Fruit fly (Drosophila melanogaster) whole organism, embryonic: ENCODE results near the gene CG18766.

Experiments
- Aef1 ChIP-seq: fragments of 200-800 bp; sonication (Bioruptor generic); IDR thresholded peaks from 3 replicates; pipeline ENCODE4 v1.3.6; 2022; ENCODE audit warnings: missing biosample characterization, missing genetic modification characterization
- B-H2 ChIP-seq: fragments of 200-800 bp; sonication (Bioruptor generic); optimal IDR thresholded peaks from 2 replicates; lab custom pipeline; 2018; ENCODE audit warnings: missing biosample characterization, mild to moderate bottlenecking, missing genetic modification characterization
- Bgb ChIP-seq: fragments of 200-800 bp; sonication (Bioruptor generic); IDR thresholded peaks from 2 replicates; pipeline ENCODE4 v1.3.6; 2022; ENCODE audit warnings: missing biosample characterization, missing genetic modification characterization; ENCODE audit not compliant: partially characterized antibody
- CG10366 ChIP-seq: fragments of 200-800 bp; sonication (Bioruptor generic); IDR thresholded peaks from 2 replicates; pipeline ENCODE4 v1.3.6; 2022; ENCODE audit warnings: missing biosample characterization, missing genetic modification characterization
- CG10959 ChIP-seq: fragments of 200-800 bp; sonication (Bioruptor generic); IDR thresholded peaks from 2 replicates; pipeline ENCODE4 v1.3.6; 2022; ENCODE audit warnings: missing biosample characterization, missing genetic modification characterization
- CG11723 ChIP-seq: fragments of 200-800 bp; sonication (Bioruptor generic); optimal IDR thresholded peaks from 2 replicates; lab custom pipeline; 2017; ENCODE audit warnings: missing biosample characterization, mild to moderate bottlenecking, missing genetic modification characterization
- CG13894 ChIP-seq: fragments of 200-800 bp; sonication (Bioruptor generic); optimal IDR thresholded peaks from 3 replicates; lab custom pipeline; 2018; ENCODE audit warnings: missing biosample characterization, mild to moderate bottlenecking, missing genetic modification characterization, moderate library complexity
- CG14710 ChIP-seq: fragments of 200-800 bp; sonication (Bioruptor generic); optimal IDR thresholded peaks from 3 replicates; lab custom pipeline; 2019; ENCODE audit warnings: missing biosample characterization, mild to moderate bottlenecking, missing genetic modification characterization, moderate library complexity
- CG15514 ChIP-seq: fragments of 200-800 bp; sonication (Bioruptor generic); optimal IDR thresholded peaks from 3 replicates; lab custom pipeline; 2017; ENCODE audit warnings: missing biosample characterization, missing genetic modification characterization, mild to moderate bottlenecking, moderate library complexity, missing genetic modification reagents
- CG2116 ChIP-seq: fragments of 200-800 bp; sonication (Bioruptor generic); optimal IDR thresholded peaks from 3 replicates; lab custom pipeline; 2018; ENCODE audit warnings: missing biosample characterization, mild to moderate bottlenecking, missing genetic modification characterization
- CG2120 ChIP-seq: fragments of 200-800 bp; sonication (Bioruptor generic); optimal IDR thresholded peaks from 3 replicates; lab custom pipeline; 2016; ENCODE audit warnings: missing biosample characterization, missing genetic modification characterization
- CG2875 ChIP-seq: fragments of 200-800 bp; sonication (Bioruptor generic); optimal IDR thresholded peaks from 2 replicates; lab custom pipeline; 2017; ENCODE audit warnings: missing biosample characterization, mild to moderate bottlenecking, missing genetic modification characterization, missing genetic modification reagents
- CG34422 ChIP-seq: fragments of 200-800 bp; sonication (Bioruptor generic); IDR thresholded peaks from 3 replicates; pipeline ENCODE4 v1.3.6; 2022; ENCODE audit warnings: missing biosample characterization, missing genetic modification characterization
- CG3838 ChIP-seq: fragments of 200-800 bp; sonication (Bioruptor generic); optimal IDR thresholded peaks from 3 replicates; lab custom pipeline; 2016; ENCODE audit warnings: missing biosample characterization, missing genetic modification characterization
- CG3995 ChIP-seq: fragments of 200-800 bp; sonication (Bioruptor generic); optimal IDR thresholded peaks from 3 replicates; lab custom pipeline; 2016; ENCODE audit warnings: missing biosample characterization, missing genetic modification characterization
- CG7963 ChIP-seq: fragments of 200-800 bp; sonication (Bioruptor generic); IDR thresholded peaks from 3 replicates; pipeline ENCODE4 v1.3.6; 2022; ENCODE audit warnings: missing biosample characterization, missing genetic modification characterization; ENCODE audit not compliant: partially characterized antibody
- CG8478 ChIP-seq: fragments of >200 bp; optimal IDR thresholded peaks from 2 replicates; lab custom pipeline; 2018
- CG9797 ChIP-seq: fragments of 200-800 bp; sonication (Bioruptor generic); optimal IDR thresholded peaks from 3 replicates; lab custom pipeline; 2018; ENCODE audit warnings: missing biosample characterization, mild to moderate bottlenecking, missing genetic modification characterization
- Dll ChIP-seq: fragments of 200-800 bp; sonication (Bioruptor generic); IDR thresholded peaks from 4 replicates; pipeline ENCODE4 v1.3.6; 2022; ENCODE audit warnings: missing biosample characterization, missing genetic modification characterization; ENCODE audit not compliant: partially characterized antibody
- Dp ChIP-seq: fragments of 200-800 bp; sonication (Bioruptor generic); optimal IDR thresholded peaks from 2 replicates; lab custom pipeline; 2018; ENCODE audit warnings: missing biosample characterization, mild to moderate bottlenecking, missing genetic modification characterization, moderate library complexity
- Ets65A ChIP-seq: fragments of 200-800 bp; sonication (Bioruptor generic); peaks from one replicate; lab custom pipeline; 2016; ENCODE audit warnings: missing biosample characterization, missing genetic modification characterization
- HLH4C ChIP-seq: fragments of 200-800 bp; sonication (Bioruptor generic); IDR thresholded peaks from 3 replicates; pipeline ENCODE4 v1.3.6; 2022; ENCODE audit warnings: missing biosample characterization, missing genetic modification characterization; ENCODE audit not compliant: partially characterized antibody
- Hmx ChIP-seq: fragments of 200-800 bp; sonication (Bioruptor generic); optimal IDR thresholded peaks from 2 replicates; lab custom pipeline; 2016; ENCODE audit warnings: missing biosample characterization, missing genetic modification characterization
- MBD-R2 ChIP-seq: fragments of 200-800 bp; sonication (Bioruptor generic); IDR thresholded peaks from 2 replicates; pipeline ENCODE4 v1.3.6; 2022; ENCODE audit warnings: missing biosample characterization, missing genetic modification characterization
- MESR4 ChIP-seq: fragments of 200-800 bp; sonication (Bioruptor generic); optimal IDR thresholded peaks from 2 replicates; lab custom pipeline; 2018; ENCODE audit warnings: missing biosample characterization, mild to moderate bottlenecking, missing genetic modification characterization, moderate library complexity
- Med ChIP-seq: fragments of 200-800 bp; sonication (Bioruptor generic); peaks from one replicate; lab custom pipeline; 2016; ENCODE audit warnings: missing biosample characterization, missing genetic modification characterization, mild to moderate bottlenecking, inconsistent platforms, moderate library complexity
- Opbp ChIP-seq: fragments of 200-800 bp; sonication (Bioruptor generic); IDR thresholded peaks from 3 replicates; pipeline ENCODE4 v1.3.6; 2022; ENCODE audit warnings: missing biosample characterization, missing genetic modification characterization; ENCODE audit not compliant: partially characterized antibody
- Sry-δ ChIP-seq: fragments of 200-800 bp; sonication (Bioruptor generic); optimal IDR thresholded peaks from 2 replicates; lab custom pipeline; 2016; ENCODE audit warnings: missing biosample characterization, missing genetic modification characterization
- YL-1 ChIP-seq: fragments of 200-800 bp; sonication (Bioruptor generic); optimal IDR thresholded peaks from 3 replicates; lab custom pipeline; 2017; ENCODE audit warnings: missing biosample characterization, mild to moderate bottlenecking, missing genetic modification characterization
- amos ChIP-seq: fragments of 200-800 bp; sonication (Bioruptor generic); IDR thresholded peaks from 2 replicates; pipeline ENCODE4 v1.3.6; 2022; ENCODE audit warnings: missing biosample characterization, missing genetic modification characterization; ENCODE audit not compliant: partially characterized antibody
- ato ChIP-seq: fragments of 200-800 bp; sonication (Bioruptor generic); IDR thresholded peaks from 2 replicates; pipeline ENCODE4 v1.3.6; 2022; ENCODE audit warnings: missing biosample characterization, missing genetic modification characterization; ENCODE audit not compliant: partially characterized antibody
- dm ChIP-seq: fragments of 200-800 bp; sonication (Bioruptor generic); optimal IDR thresholded peaks from 3 replicates; lab custom pipeline; 2016; ENCODE audit warnings: missing biosample characterization, missing genetic modification characterization
- exex ChIP-seq: fragments of 200-800 bp; sonication (Bioruptor generic); optimal IDR thresholded peaks from 4 replicates; lab custom pipeline; 2018; ENCODE audit warnings: missing biosample characterization, mild to moderate bottlenecking, missing genetic modification characterization, moderate library complexity
- hbn ChIP-seq: fragments of 200-800 bp; sonication (Bioruptor generic); IDR thresholded peaks from 2 replicates; pipeline ENCODE4 v1.3.6; 2022; ENCODE audit warnings: missing biosample characterization, missing genetic modification characterization; ENCODE audit not compliant: partially characterized antibody
- pb ChIP-seq: fragments of 200-800 bp; sonication (Bioruptor generic); optimal IDR thresholded peaks from 3 replicates; lab custom pipeline; 2016; ENCODE audit warnings: missing biosample characterization, missing genetic modification characterization
- pzg ChIP-seq: fragments of 200-800 bp; sonication (Bioruptor generic); optimal IDR thresholded peaks from 3 replicates; lab custom pipeline; 2018; ENCODE audit warnings: missing biosample characterization, mild to moderate bottlenecking, missing genetic modification characterization, moderate library complexity
- rib ChIP-seq: fragments of 200-800 bp; sonication (Bioruptor generic); IDR thresholded peaks from 2 replicates; pipeline ENCODE4 v1.3.6; 2022; ENCODE audit warnings: missing biosample characterization, missing genetic modification characterization
- row ChIP-seq: fragments of 200-800 bp; sonication (Bioruptor generic); IDR thresholded peaks from 3 replicates; pipeline ENCODE4 v1.3.6; 2022; ENCODE audit warnings: missing biosample characterization, missing genetic modification characterization
- sens ChIP-seq: fragments of 200-800 bp; sonication (Bioruptor generic); peaks from one replicate; lab custom pipeline; 2016; ENCODE audit warnings: missing biosample characterization, missing genetic modification characterization
- sna ChIP-seq: fragments of 200-800 bp; sonication (Bioruptor generic); IDR thresholded peaks from 2 replicates; pipeline ENCODE4 v1.3.6; 2022; ENCODE audit warnings: missing biosample characterization, missing genetic modification characterization; ENCODE audit not compliant: partially characterized antibody
- stwl ChIP-seq: fragments of 200-800 bp; sonication (Bioruptor generic); optimal IDR thresholded peaks from 3 replicates; lab custom pipeline; 2018; ENCODE audit warnings: missing biosample characterization, mild to moderate bottlenecking, missing genetic modification characterization, moderate library complexity
- tna ChIP-seq: fragments of 200-800 bp; sonication (Bioruptor generic); IDR thresholded peaks from 2 replicates; pipeline ENCODE4 v1.3.6; 2022; ENCODE audit warnings: missing biosample characterization, missing genetic modification characterization; ENCODE audit not compliant: partially characterized antibody
- unc-4 ChIP-seq: fragments of 200-800 bp; sonication (Bioruptor generic); IDR thresholded peaks from 2 replicates; pipeline ENCODE4 v1.3.6; 2022; ENCODE audit warnings: missing biosample characterization, missing genetic modification characterization; ENCODE audit not compliant: partially characterized antibody
- vnd ChIP-seq: fragments of 200-800 bp; sonication (Bioruptor generic); IDR thresholded peaks from 3 replicates; pipeline ENCODE4 v1.3.6; 2022; ENCODE audit warnings: missing biosample characterization, missing genetic modification characterization; ENCODE audit not compliant: partially characterized antibody

CG18766 gene

dm6 chr3R:27288202-27289135 lies 43.4 kb upstream of the CG18766 start, which contains the start of the genes bigmax and Hmu (continued):
- TF ChIP-seq row (GFP tag; lab: Robert Waterston, UW): peak; percentile 97
- peak; percentile 40; the same call in 1 of the 2 replicates for TF ChIP-seq CG10959 (GFP tag; lab: Robert Waterston, UW)
- peak; percentile 83 for TF ChIP-seq CG10366 (GFP tag; lab: Robert Waterston, UW)
- peak; percentile 54; the same call in 1 of the 2 replicates for TF ChIP-seq rib (GFP tag; lab: Robert Waterston, UW)

dm6 chr3R:27283645-27284044 lies 38.6 kb upstream of the CG18766 start, which contains the start of gene CG3368:
Gene CG3368, plus strand, starts transcription at chr3R:27283780.
- TF ChIP-seq Ets65A (peak; percentile 9), CG11723 (no peak), Aef1 (GFP tag; lab: Robert Waterston, UW) (no peak), CG14710 (tag; lab: Kevin White, UChicago) (peak; percentile 11), Dll (GFP tag; lab: Robert Waterston, UW) (peak; percentile 65), stwl (tag; lab: Kevin White, UChicago) (peak; percentile 65), CG7963 (GFP tag; lab: Robert Waterston, UW) (peak; percentile 58), unc-4 (peak; percentile 56), hbn (peak; percentile 30; the same call in 1 of the 2 replicates), CG34422 (GFP tag; lab: Robert Waterston, UW) (peak; percentile 30; the same call in 1 of the 3 replicates), ato (GFP tag; lab: Robert Waterston, UW) (peak; percentile 61; the same call in 1 of the 2 replicates), exex (tag; lab: Kevin White, UChicago) (peak; percentile 20), vnd (GFP tag; lab: Robert Waterston, UW) (peak; percentile 58; the same call in 2 of the 3 replicates), pb (GFP tag; lab: Kevin White, UChicago) (no peak), sna (peak; percentile 76), YL-1 (GFP tag; lab: Kevin White, UChicago) (peak; percentile 60), dm (GFP tag; lab: Kevin White, UChicago) (peak; percentile 21), CG2120 (GFP tag; lab: Kevin White, UChicago) (no peak), HLH4C (GFP tag; lab: Robert Waterston, UW) (peak; percentile 86), CG3995 (GFP tag; lab: Kevin White, UChicago) (no peak), CG8478 (peak; percentile 28), Bgb (peak; percentile 71), CG15514 (GFP tag; lab: Kevin White, UChicago) (peak; percentile 49), CG13894 (tag; lab: Kevin White, UChicago) (peak; percentile 30), MBD-R2 (GFP tag; lab: Robert Waterston, UW) (peak; percentile 84), row (GFP tag; lab: Robert Waterston, UW) (peak; percentile 16; the same call in 1 of the 3 replicates), CG2116 (GFP tag; lab: Kevin White, UChicago) (peak; percentile 52), pzg (GFP tag; lab: Kevin White, UChicago) (peak; percentile 49), Sry-δ (GFP tag; lab: Kevin White, UChicago) (peak; percentile 34), Dp (GFP tag; lab: Kevin White, UChicago) (peak; percentile 59), Hmx (GFP tag; lab: Kevin White, UChicago) (no peak), CG2875 (no peak), B-H2 (GFP tag; lab: Kevin White, UChicago) (peak; percentile 27), CG3838 (no peak), MESR4 (GFP tag; lab: Kevin White, UChicago) (peak; percentile 55), sens (GFP tag; lab: Kevin White, UChicago) (peak; percentile 49), amos (GFP tag; lab: Robert Waterston, UW) (peak; percentile 57; the same call in 1 of the 2 replicates), tna (peak; percentile 63; the same call in 1 of the 2 replicates), Opbp (GFP tag; lab: Robert Waterston, UW) (peak; percentile 75; the same call in 2 of the 3 replicates), Med (GFP tag; lab: Kevin White, UChicago) (peak; percentile 61), CG9797 (GFP tag; lab: Kevin White, UChicago) (no peak)
